Worm (Caenorhabditis elegans): ENCODE measurements around the gene F19B10.4.

DNA sequence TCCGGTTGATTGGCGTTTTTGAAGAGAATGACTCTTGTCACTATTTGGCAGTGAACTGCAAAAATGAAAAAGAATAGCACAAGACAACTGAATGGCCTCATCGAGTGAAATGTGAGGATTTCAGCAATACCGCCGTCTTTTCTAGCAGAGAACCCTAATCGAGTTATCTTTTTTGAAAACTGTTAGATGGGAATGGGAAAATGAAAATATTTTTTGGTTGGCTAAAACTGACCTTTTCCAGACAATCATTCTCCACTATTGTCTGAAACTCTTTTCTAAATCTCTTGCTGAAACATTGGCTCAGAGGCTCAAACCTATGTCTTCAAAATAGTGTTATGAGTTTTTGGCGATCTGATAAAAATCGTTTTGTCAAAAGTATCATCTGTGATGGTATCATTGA is 19.7 kb upstream of the F19B10.4 start, which contains the start of gene M151.10:
- TF ChIP-seq dao-5 (tag; optimal IDR thresholded peaks at IDR 0.05) (no peak), him-1 (tag; optimal IDR thresholded peaks at IDR 0.05) (no peak)
